Worm (Caenorhabditis elegans) whole organism, L4/young adult: Measurements from ENCODE around the gene taf-2.

Experiments used
- dao-5 ChIP-seq: sonication (generic microtip); optimal IDR thresholded peaks from 2 replicates; lab custom pipeline; 2016; ENCODE audit warnings: missing genotype, missing genetic modification characterization, moderate library complexity, missing compliant biosample characterization
- him-1 ChIP-seq: sonication (generic microtip); optimal IDR thresholded peaks from 2 replicates; lab custom pipeline; 2016; ENCODE audit warnings: missing genotype, missing genetic modification reagents, missing genetic modification characterization, missing compliant biosample characterization

DNA sequence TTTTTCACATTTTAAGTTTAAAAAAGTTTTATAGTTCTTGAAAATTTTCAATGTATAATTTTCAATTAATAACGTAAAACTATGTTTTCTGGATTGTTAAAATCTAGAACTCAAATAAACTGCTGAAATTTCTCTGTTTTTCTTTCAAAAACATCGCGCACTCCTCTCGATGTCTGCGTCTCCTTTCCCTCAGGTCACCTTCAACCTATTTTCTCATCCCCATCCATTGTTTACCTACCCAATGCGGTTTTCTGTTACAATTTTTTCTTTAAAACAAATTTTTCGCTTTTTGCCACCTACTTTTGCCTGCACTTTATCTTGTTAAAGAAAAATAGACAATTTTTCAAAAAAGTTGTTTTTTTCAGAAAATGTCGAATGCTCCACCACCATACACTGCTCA lies 39.8 kb upstream of the taf-2 start, which contains the start of gene ZC416.2:
- no peak for TF ChIP-seq dao-5 (tag; lab: Kevin White, UChicago)
- TF ChIP-seq him-1: no peak
